Fruit fly (Drosophila melanogaster) Kc167 (cell line): ENCODE results near the gene CG13044.

Experiments used
- Myc ChIP-seq: fragments of >200 bp; optimal IDR thresholded peaks from 2 replicates; lab custom pipeline; 2017; ENCODE audit warnings: missing external identifiers
- Sin3A ChIP-seq: fragments of >200 bp; optimal IDR thresholded peaks from 2 replicates; lab custom pipeline; 2018; ENCODE audit warnings: missing external identifiers
- h ChIP-seq: fragments of >200 bp; optimal IDR thresholded peaks from 3 replicates; lab custom pipeline; 2018; ENCODE audit warnings: missing external identifiers
- insv ChIP-seq: fragments of >200 bp; optimal IDR thresholded peaks from 3 replicates; lab custom pipeline; 2018; ENCODE audit warnings: missing external identifiers
- psq ChIP-seq: fragments of >200 bp; optimal IDR thresholded peaks from 2 replicates; lab custom pipeline; 2017; ENCODE audit warnings: missing external identifiers
- ttk ChIP-seq: sonication (Bioruptor generic); optimal IDR thresholded peaks from 2 replicates; lab custom pipeline; 2017; ENCODE audit warnings: missing external identifiers

Gene CG13044

DNA sequence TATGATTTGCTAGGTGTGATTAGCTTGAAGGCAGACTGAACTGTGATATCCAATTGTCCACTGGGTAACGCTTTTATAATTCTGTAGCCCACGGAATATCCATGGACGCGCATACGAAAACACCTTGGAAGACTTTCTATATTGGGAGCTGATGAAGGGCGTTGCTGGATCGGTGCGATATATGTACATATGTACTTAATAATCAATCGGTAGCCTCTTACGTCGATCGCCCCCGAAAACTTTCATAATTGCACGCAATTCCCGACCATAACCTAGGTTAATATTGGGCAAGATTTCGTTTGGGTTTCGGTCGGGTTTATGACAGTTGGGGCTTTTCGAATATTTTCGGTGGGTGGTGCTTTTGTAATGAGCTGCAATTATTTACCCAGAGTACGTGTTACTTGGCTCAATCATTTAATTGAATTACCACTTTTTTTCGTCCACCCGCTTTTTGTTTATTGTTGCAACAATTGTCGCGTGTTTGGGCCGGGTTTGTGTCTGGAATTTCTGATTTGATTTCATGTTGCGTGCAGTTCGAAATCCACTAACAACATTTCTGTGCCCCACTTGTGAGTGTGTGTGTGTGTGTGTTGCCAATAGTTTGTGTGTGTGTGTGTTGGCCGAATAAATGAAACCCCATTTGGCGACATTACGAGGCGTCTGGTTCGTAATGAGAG, 21.0 kb downstream of the CG13044 start, which contains the start of gene CG13049:
Gene CG13049 (minus strand): TSS at position 51 of the 677 bp plus-strand sequence.
- TF ChIP-seq ttk (no peak), Myc (lab: Kevin White, UChicago) (no peak), insv (lab: Kevin White, UChicago) (no peak), Sin3A (lab: Kevin White, UChicago) (no peak), psq (lab: Kevin White, UChicago) (no peak), h (lab: Kevin White, UChicago) (no peak)

- TF ChIP-seq insv (lab: Kevin White, UChicago): no peak
- no peak for TF ChIP-seq ttk
- no peak for TF ChIP-seq h (lab: Kevin White, UChicago)
- no peak for TF ChIP-seq Sin3A (lab: Kevin White, UChicago)
- no peak for TF ChIP-seq Myc (lab: Kevin White, UChicago)
- no peak for TF ChIP-seq psq (lab: Kevin White, UChicago)
Observed at dm6 chr3L:16279987-16280454, 23.0 kb downstream of the CG13044 start, which contains the start of gene CG13064. CG13064 (plus strand) TSS chr3L:16280404.

DNA sequence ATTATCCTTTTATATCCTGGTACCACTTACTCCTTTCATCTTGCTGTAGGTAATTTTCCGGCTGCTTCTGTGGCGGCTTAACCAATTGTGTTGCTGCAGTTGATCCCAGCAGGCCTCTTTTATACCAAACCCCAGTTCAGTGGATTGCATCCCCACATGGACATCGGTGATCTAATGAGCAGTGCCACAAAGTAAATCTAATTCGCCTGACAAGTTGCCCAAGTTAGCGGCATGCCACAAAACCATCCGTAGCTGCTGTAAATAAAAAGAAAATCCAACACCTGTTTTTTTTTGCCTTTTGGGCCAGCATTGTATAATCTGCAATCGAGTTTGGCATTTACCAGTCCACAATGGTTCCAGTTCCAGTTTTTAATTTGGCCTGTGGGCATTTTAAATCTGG, 23.8 kb downstream of the CG13044 start, which contains the start of gene CG13050:
Gene CG13050 (minus strand): TSS at position 101 of the 400 bp plus-strand sequence.
- TF ChIP-seq insv (lab: Kevin White, UChicago) (no peak), psq (lab: Kevin White, UChicago) (no peak), Sin3A (lab: Kevin White, UChicago) (no peak), h (lab: Kevin White, UChicago) (no peak), ttk (no peak), Myc (lab: Kevin White, UChicago) (no peak)

- TF ChIP-seq h (lab: Kevin White, UChicago) (no peak), insv (lab: Kevin White, UChicago) (no peak)
Observed at dm6 chr3L:16277135-16277534, 25.8 kb downstream of the CG13044 start, which contains the start of gene CG13065. CG13065 (plus strand) TSS chr3L:16277435.

- TF ChIP-seq Sin3A (lab: Kevin White, UChicago) (no peak), psq (lab: Kevin White, UChicago) (no peak)
Observed at dm6 chr3L:16275391-16276017, 27.5 kb downstream of the CG13044 start.

- TF ChIP-seq psq (lab: Kevin White, UChicago) (no peak), Sin3A (lab: Kevin White, UChicago) (no peak), insv (lab: Kevin White, UChicago) (no peak), ttk (no peak), Myc (lab: Kevin White, UChicago) (no peak), h (lab: Kevin White, UChicago) (no peak)
Observed at dm6 chr3L:16272338-16272959, 30.5 kb downstream of the CG13044 start, which contains the start of gene CG13066. CG13066 (plus strand) TSS chr3L:16272909.

- TF ChIP-seq Myc (lab: Kevin White, UChicago) (no peak), ttk (no peak), Sin3A (lab: Kevin White, UChicago) (no peak), insv (lab: Kevin White, UChicago) (no peak), h (lab: Kevin White, UChicago) (no peak), psq (lab: Kevin White, UChicago) (no peak)
Observed at dm6 chr3L:16270802-16271332, 32.1 kb downstream of the CG13044 start, which contains the start of the genes CG34248 and CG13067. CG34248 (minus strand) TSS chr3L:16270902. CG13067 (plus strand) TSS chr3L:16271282.

DNA sequence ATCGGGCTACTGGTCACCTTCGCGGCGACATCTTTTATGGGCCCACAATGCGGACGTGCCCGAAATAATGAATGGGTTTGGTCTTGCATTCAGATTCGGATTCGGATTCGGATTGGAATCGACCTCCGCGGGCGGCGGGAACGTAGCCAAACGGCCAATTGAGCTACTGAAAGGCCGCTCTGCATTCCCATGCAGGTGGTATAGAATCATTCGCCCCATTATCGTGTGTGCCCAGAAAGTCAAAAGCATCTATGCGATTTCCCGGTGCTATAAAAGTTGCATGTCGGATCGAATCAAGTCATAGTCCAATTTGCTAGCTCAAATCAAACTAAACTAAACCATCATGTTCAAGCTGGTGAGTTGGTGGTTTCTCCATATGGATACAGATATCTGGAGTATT, 33.9 kb downstream of the CG13044 start, which contains the start of gene CG13068:
Gene CG13068 (plus strand): TSS at position 301 of the 400 bp plus-strand sequence.
- TF ChIP-seq Sin3A (lab: Kevin White, UChicago) (no peak), Myc (lab: Kevin White, UChicago) (no peak), ttk (no peak), psq (lab: Kevin White, UChicago) (no peak), insv (lab: Kevin White, UChicago) (no peak), h (lab: Kevin White, UChicago) (no peak)

DNA sequence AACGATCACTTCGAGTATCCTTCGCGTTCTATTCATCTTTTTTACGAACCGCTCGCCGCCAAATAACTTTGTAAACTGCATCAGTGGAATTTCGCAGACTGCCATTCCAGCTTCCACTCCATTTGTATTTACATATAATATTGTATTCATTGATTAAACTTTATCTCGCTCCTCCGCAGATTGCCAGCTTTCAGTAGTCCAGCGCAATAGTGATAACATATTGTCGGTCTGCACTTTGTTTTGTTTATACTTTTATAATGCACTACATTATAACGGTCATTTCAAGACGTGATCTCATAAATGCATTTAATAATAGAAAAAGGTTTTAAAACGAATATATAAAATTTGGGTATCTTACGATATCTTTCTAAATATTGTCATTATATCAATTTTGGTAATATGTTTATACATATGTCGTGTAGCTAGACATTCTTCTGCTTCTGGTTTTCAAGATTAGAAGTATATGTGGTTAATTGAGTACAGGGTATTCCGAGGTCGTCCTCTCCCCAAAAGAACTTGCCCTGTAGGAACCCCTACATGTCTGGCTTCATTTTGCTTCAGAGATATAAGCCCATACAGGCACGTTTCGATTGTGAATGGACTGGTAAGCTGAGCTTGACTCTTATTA, 34.8 kb downstream of the CG13044 start, which contains the start of gene CG4950:
Gene CG4950 (minus strand): TSS at position 51 of the 628 bp plus-strand sequence.
- TF ChIP-seq ttk (no peak), insv (lab: Kevin White, UChicago) (no peak), Sin3A (lab: Kevin White, UChicago) (no peak), Myc (lab: Kevin White, UChicago) (no peak), psq (lab: Kevin White, UChicago) (no peak), h (lab: Kevin White, UChicago) (no peak)

DNA sequence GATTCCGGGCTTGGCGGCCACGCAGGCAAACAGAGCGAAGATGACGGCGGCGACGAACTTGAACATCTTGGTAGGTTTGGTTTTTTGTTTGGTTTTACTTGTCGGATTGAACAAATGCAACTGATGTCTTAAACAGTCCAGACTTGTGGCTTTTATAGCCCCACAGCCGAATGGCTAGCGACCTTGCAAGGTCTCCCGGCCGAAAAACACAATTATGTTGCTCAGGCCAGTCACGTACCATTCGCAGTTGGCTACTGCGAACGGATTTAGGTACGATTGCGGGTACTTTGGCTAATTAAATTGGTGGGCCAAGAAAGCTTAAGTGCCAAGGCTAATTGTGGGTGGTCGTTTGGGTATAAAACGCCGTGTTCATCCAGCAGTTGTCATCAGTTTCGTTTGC, 38.0 kb downstream of the CG13044 start, which contains the start of the genes CG13051 and CG13069:
Gene CG13051 (minus strand): TSS at position 101 of the 400 bp plus-strand sequence.
Gene CG13069 (plus strand): TSS at position 386 of the 400 bp plus-strand sequence.
- TF ChIP-seq insv (lab: Kevin White, UChicago) (no peak), Sin3A (lab: Kevin White, UChicago) (no peak), Myc (lab: Kevin White, UChicago) (no peak), h (lab: Kevin White, UChicago) (no peak), ttk (no peak), psq (lab: Kevin White, UChicago) (no peak)
